Fruit fly (Drosophila melanogaster) whole organism, embryonic: ENCODE measurements around the gene BckdhA.

Experiments
- Atf3 ChIP-seq: fragments of 200-800 bp; sonication (Bioruptor generic); optimal IDR thresholded peaks from 3 replicates; lab custom pipeline; 2016; ENCODE audit warnings: missing biosample characterization, missing genetic modification characterization
- Bteb2 ChIP-seq: fragments of 200-800 bp; sonication (Bioruptor generic); optimal IDR thresholded peaks from 2 replicates; lab custom pipeline; 2016; ENCODE audit warnings: missing biosample characterization, missing genetic modification characterization
- CG11696 ChIP-seq: fragments of 200-800 bp; sonication (Bioruptor generic); IDR thresholded peaks from 2 replicates; pipeline ENCODE4 v1.3.6; 2022; ENCODE audit warnings: missing biosample characterization, missing genetic modification characterization
- CG12299 ChIP-seq: fragments of 200-800 bp; sonication (Bioruptor generic); optimal IDR thresholded peaks from 2 replicates; lab custom pipeline; 2018; ENCODE audit warnings: missing biosample characterization, mild to moderate bottlenecking, missing genetic modification characterization
- CG12391 ChIP-seq: fragments of 200-800 bp; sonication (Bioruptor generic); optimal IDR thresholded peaks from 3 replicates; lab custom pipeline; 2018; ENCODE audit warnings: missing biosample characterization, mild to moderate bottlenecking, missing genetic modification characterization, moderate library complexity
- CG13424 ChIP-seq: fragments of 200-800 bp; sonication (Bioruptor generic); optimal IDR thresholded peaks from 2 replicates; lab custom pipeline; 2019; ENCODE audit warnings: missing biosample characterization, mild to moderate bottlenecking, missing genetic modification characterization, moderate library complexity
- CG13624 ChIP-seq: fragments of 200-800 bp; sonication (Bioruptor generic); optimal IDR thresholded peaks from 2 replicates; lab custom pipeline; 2016; ENCODE audit warnings: missing biosample characterization, missing genetic modification characterization
- CG13894 ChIP-seq: fragments of 200-800 bp; sonication (Bioruptor generic); optimal IDR thresholded peaks from 3 replicates; lab custom pipeline; 2018; ENCODE audit warnings: missing biosample characterization, mild to moderate bottlenecking, missing genetic modification characterization, moderate library complexity
- CG14441 ChIP-seq: fragments of 200-800 bp; sonication (Bioruptor generic); IDR thresholded peaks from 2 replicates; pipeline ENCODE4 v1.3.6; 2022; ENCODE audit warnings: missing biosample characterization, missing genetic modification characterization
- CG15514 ChIP-seq: fragments of 200-800 bp; sonication (Bioruptor generic); optimal IDR thresholded peaks from 3 replicates; lab custom pipeline; 2017; ENCODE audit warnings: missing biosample characterization, missing genetic modification characterization, mild to moderate bottlenecking, moderate library complexity, missing genetic modification reagents
- CG1602 ChIP-seq: fragments of 200-800 bp; sonication (Bioruptor generic); optimal IDR thresholded peaks from 3 replicates; lab custom pipeline; 2016; ENCODE audit warnings: missing biosample characterization, missing genetic modification characterization
- CG1647 ChIP-seq: fragments of 200-800 bp; sonication (Bioruptor generic); optimal IDR thresholded peaks from 3 replicates; lab custom pipeline; 2016; ENCODE audit warnings: missing biosample characterization, missing genetic modification characterization
- CG17186 ChIP-seq: fragments of 200-800 bp; sonication (Bioruptor generic); optimal IDR thresholded peaks from 3 replicates; lab custom pipeline; 2017; ENCODE audit warnings: missing biosample characterization, missing genetic modification reagents, missing genetic modification characterization
- CG2116 ChIP-seq: fragments of 200-800 bp; sonication (Bioruptor generic); optimal IDR thresholded peaks from 3 replicates; lab custom pipeline; 2018; ENCODE audit warnings: missing biosample characterization, mild to moderate bottlenecking, missing genetic modification characterization
- CG30403 ChIP-seq: fragments of 200-800 bp; sonication (Bioruptor generic); optimal IDR thresholded peaks from 3 replicates; lab custom pipeline; 2016; ENCODE audit warnings: missing biosample characterization, missing genetic modification characterization
- CG3163 ChIP-seq: fragments of 200-800 bp; sonication (Bioruptor generic); optimal IDR thresholded peaks from 3 replicates; lab custom pipeline; 2016; ENCODE audit warnings: missing biosample characterization, missing genetic modification characterization
- CG3847 ChIP-seq: fragments of 200-800 bp; sonication (Bioruptor generic); IDR thresholded peaks from 2 replicates; pipeline ENCODE4 v1.3.6; 2022; ENCODE audit warnings: missing biosample characterization, missing genetic modification characterization
- CG7372 ChIP-seq: fragments of 200-800 bp; sonication (Bioruptor generic); IDR thresholded peaks from 2 replicates; pipeline ENCODE4 v1.3.6; 2022; ENCODE audit warnings: missing biosample characterization, missing genetic modification characterization
- CG8290 ChIP-seq, 3 experiments: fragments of 200-800 bp; sonication (Bioruptor generic); optimal IDR thresholded peaks; 2 replicates each; lab custom pipeline; 2016 to 2019; ENCODE audit warnings: missing biosample characterization in 3 of 3, missing genetic modification characterization in 3 of 3, mild to moderate bottlenecking in 2 of 3, moderate library complexity in 1 of 3
- CG9727 ChIP-seq: fragments of 200-800 bp; sonication (Bioruptor generic); optimal IDR thresholded peaks from 3 replicates; lab custom pipeline; 2017; ENCODE audit warnings: missing biosample characterization, mild to moderate bottlenecking, missing genetic modification characterization
- Drgx ChIP-seq: fragments of 200-800 bp; sonication (Bioruptor generic); IDR thresholded peaks from 2 replicates; pipeline ENCODE4 v1.3.6; 2022; ENCODE audit warnings: missing biosample characterization, missing genetic modification characterization
- Fer1 ChIP-seq: fragments of 200-800 bp; sonication (Bioruptor generic); optimal IDR thresholded peaks from 2 replicates; lab custom pipeline; 2017; ENCODE audit warnings: missing biosample characterization, mild to moderate bottlenecking, missing genetic modification characterization
- Hr39 ChIP-seq: fragments of >200 bp; optimal IDR thresholded peaks from 2 replicates; lab custom pipeline; 2017
- Hsf ChIP-seq: fragments of 200-800 bp; sonication (Bioruptor generic); optimal IDR thresholded peaks from 3 replicates; lab custom pipeline; 2016; ENCODE audit warnings: missing biosample characterization, missing genetic modification characterization
- Ptx1 ChIP-seq: fragments of 200-800 bp; sonication (Bioruptor generic); IDR thresholded peaks from 2 replicates; pipeline ENCODE4 v1.3.6; 2022; ENCODE audit warnings: missing biosample characterization, missing genetic modification characterization
- Side ChIP-seq: fragments of 200-800 bp; sonication (Bioruptor generic); optimal IDR thresholded peaks from 2 replicates; lab custom pipeline; 2016; ENCODE audit warnings: missing biosample characterization, missing genetic modification characterization
- Sry-β ChIP-seq: fragments of 200-800 bp; sonication (Bioruptor generic); optimal IDR thresholded peaks from 2 replicates; lab custom pipeline; 2018; ENCODE audit warnings: missing biosample characterization, mild to moderate bottlenecking, missing genetic modification characterization, moderate library complexity
- Sry-δ ChIP-seq: fragments of 200-800 bp; sonication (Bioruptor generic); optimal IDR thresholded peaks from 2 replicates; lab custom pipeline; 2016; ENCODE audit warnings: missing biosample characterization, missing genetic modification characterization
- Taf1 ChIP-seq: fragments of 200-800 bp; sonication (Bioruptor generic); IDR thresholded peaks from 2 replicates; pipeline ENCODE4 v1.3.6; 2022; ENCODE audit warnings: missing biosample characterization, missing genetic modification characterization
- YL-1 ChIP-seq: fragments of 200-800 bp; sonication (Bioruptor generic); optimal IDR thresholded peaks from 3 replicates; lab custom pipeline; 2017; ENCODE audit warnings: missing biosample characterization, mild to moderate bottlenecking, missing genetic modification characterization
- chm ChIP-seq: fragments of 200-800 bp; sonication (Bioruptor generic); IDR thresholded peaks from 2 replicates; pipeline ENCODE4 v1.3.6; 2022; ENCODE audit warnings: missing biosample characterization, missing genetic modification characterization
- chn ChIP-seq: fragments of 200-800 bp; sonication (Bioruptor generic); optimal IDR thresholded peaks from 2 replicates; lab custom pipeline; 2016; ENCODE audit warnings: missing biosample characterization, missing genetic modification characterization
- crp ChIP-seq, 2 experiments: fragments of 200-800 bp; sonication (Bioruptor generic); optimal IDR thresholded peaks; 2 replicates in 1 of 2; 3 replicates in 1 of 2; lab custom pipeline; 2017; ENCODE audit warnings: missing biosample characterization in 2 of 2, missing genetic modification characterization in 2 of 2, mild to moderate bottlenecking in 1 of 2, moderate library complexity in 1 of 2
- dimm ChIP-seq: fragments of 200-800 bp; sonication (Bioruptor generic); IDR thresholded peaks from 2 replicates; pipeline ENCODE4 v1.3.6; 2022; ENCODE audit warnings: missing biosample characterization, missing genetic modification characterization
- ewg ChIP-seq: fragments of 200-800 bp; sonication (Bioruptor generic); optimal IDR thresholded peaks from 3 replicates; lab custom pipeline; 2017; ENCODE audit warnings: mild to moderate bottlenecking, missing biosample characterization, missing genetic modification reagents, missing genetic modification characterization
- eyg ChIP-seq: fragments of 200-800 bp; sonication (Bioruptor generic); optimal IDR thresholded peaks from 3 replicates; lab custom pipeline; 2016; ENCODE audit warnings: missing biosample characterization, missing genetic modification characterization
- fd102C ChIP-seq: fragments of 200-800 bp; sonication (Bioruptor generic); optimal IDR thresholded peaks from 2 replicates; lab custom pipeline; 2018; ENCODE audit warnings: missing biosample characterization, mild to moderate bottlenecking, missing genetic modification characterization, moderate library complexity
- fru ChIP-seq: fragments of >200 bp; optimal IDR thresholded peaks from 2 replicates; lab custom pipeline; 2017
- fu2 ChIP-seq: fragments of 200-800 bp; sonication (Bioruptor generic); optimal IDR thresholded peaks from 2 replicates; lab custom pipeline; 2016; ENCODE audit warnings: missing biosample characterization, missing genetic modification characterization
- grn ChIP-seq: fragments of 200-800 bp; sonication (Bioruptor generic); optimal IDR thresholded peaks from 3 replicates; lab custom pipeline; 2017; ENCODE audit warnings: missing biosample characterization, missing genetic modification characterization
- gsb-n ChIP-seq: fragments of 200-800 bp; sonication (Bioruptor generic); optimal IDR thresholded peaks from 3 replicates; lab custom pipeline; 2018; ENCODE audit warnings: missing biosample characterization, mild to moderate bottlenecking, missing genetic modification characterization
- hb ChIP-seq: fragments of 200-800 bp; sonication (Bioruptor generic); IDR thresholded peaks from 3 replicates; pipeline ENCODE4 v1.3.6; 2022; ENCODE audit warnings: missing biosample characterization, missing genetic modification characterization; ENCODE audit not compliant: partially characterized antibody
- luna ChIP-seq: fragments of 200-800 bp; sonication (Bioruptor generic); optimal IDR thresholded peaks from 2 replicates; lab custom pipeline; 2016; ENCODE audit warnings: missing biosample characterization, missing genetic modification characterization
- nerfin-2 ChIP-seq: fragments of 200-800 bp; sonication (Bioruptor generic); IDR thresholded peaks from 2 replicates; pipeline ENCODE4 v1.3.6; 2022; ENCODE audit warnings: missing biosample characterization, missing genetic modification characterization; ENCODE audit not compliant: partially characterized antibody
- p53 ChIP-seq: fragments of 200-800 bp; sonication (Bioruptor generic); optimal IDR thresholded peaks from 2 replicates; lab custom pipeline; 2016; ENCODE audit warnings: missing biosample characterization, missing genetic modification characterization
- pho ChIP-seq: fragments of 200-800 bp; sonication (Bioruptor generic); optimal IDR thresholded peaks from 2 replicates; lab custom pipeline; 2016; ENCODE audit warnings: missing biosample characterization, missing genetic modification characterization
- ttk ChIP-seq: fragments of 200-800 bp; sonication (Bioruptor generic); IDR thresholded peaks from 2 replicates; pipeline ENCODE4 v2.1.2; 2022; ENCODE audit warnings: missing biosample characterization, missing genetic modification characterization
- tx ChIP-seq: fragments of 200-800 bp; sonication (Bioruptor generic); optimal IDR thresholded peaks from 2 replicates; lab custom pipeline; 2016; ENCODE audit warnings: missing biosample characterization, missing genetic modification characterization

The BckdhA gene

dm6 chr3R:9586663-9587248, 31.2 kb downstream of the BckdhA start, which contains the start of gene P58IPK (continued):
- TF ChIP-seq CG14441 (peak; percentile 77), Ptx1 (GFP tag; lab: Robert Waterston, UW) (peak; percentile 52)

- TF ChIP-seq fu2 (GFP tag; lab: Kevin White, UChicago) (peak; percentile 13), tx (GFP tag; lab: Kevin White, UChicago) (peak; percentile 38), ewg (peak; percentile 80), CG17186 (GFP tag; lab: Kevin White, UChicago) (peak; percentile 77), CG7372 (no peak), Atf3 (GFP tag; lab: Kevin White, UChicago) (peak; percentile 85), CG3847 (GFP tag; lab: Robert Waterston, UW) (no peak), CG8290 (GFP tag; optimal IDR thresholded peaks at IDR 0.05; lab: Kevin White, UChicago) (peak; percentile 78), CG8290 (tag; optimal IDR thresholded peaks at IDR 0.05; lab: Kevin White, UChicago) (peak; percentile 10 to 75), Sry-δ (GFP tag; lab: Kevin White, UChicago) (peak; percentile 99), fru (lab: Kevin White, UChicago) (no peak), dimm (GFP tag; lab: Robert Waterston, UW) (no peak), Hr39 (no peak), gsb-n (tag; lab: Kevin White, UChicago) (peak; percentile 66), luna (GFP tag; lab: Kevin White, UChicago) (no peak), fd102C (GFP tag; lab: Kevin White, UChicago) (no peak), CG3163 (GFP tag; lab: Kevin White, UChicago) (peak; percentile 47), CG2116 (GFP tag; lab: Kevin White, UChicago) (peak; percentile 92), CG13894 (peak; percentile 70), YL-1 (GFP tag; lab: Kevin White, UChicago) (peak; percentile 70), eyg (peak; percentile 15), ttk (GFP tag; lab: Robert Waterston, UW) (no peak), CG12391 (tag; lab: Kevin White, UChicago) (peak; percentile 57), CG9727 (GFP tag; lab: Kevin White, UChicago) (peak; percentile 28), CG30403 (peak; percentile 65), chn (peak; percentile 63), p53 (GFP tag; lab: Kevin White, UChicago) (no peak), CG1647 (peak; percentile 17), Side (GFP tag; lab: Kevin White, UChicago) (peak; percentile 20), CG13424 (tag; lab: Kevin White, UChicago) (peak; percentile 40), CG11696 (GFP tag; lab: Robert Waterston, UW) (no peak), Taf1 (GFP tag; lab: Robert Waterston, UW) (no peak), CG12299 (tag; lab: Kevin White, UChicago) (peak; percentile 21), pho (GFP tag; lab: Kevin White, UChicago) (peak; percentile 65), grn (peak; percentile 5), hb (GFP tag; lab: Robert Waterston, UW) (no peak), Fer1 (peak; percentile 48), Bteb2 (GFP tag; lab: Kevin White, UChicago) (peak; percentile 56), chm (no peak), CG1602 (GFP tag; lab: Kevin White, UChicago) (peak; percentile 31), CG15514 (GFP tag; lab: Kevin White, UChicago) (peak; percentile 80), CG13624 (GFP tag; lab: Kevin White, UChicago) (peak; percentile 79), Sry-β (GFP tag; lab: Kevin White, UChicago) (peak; percentile 30), crp (GFP tag; optimal IDR thresholded peaks at IDR 0.05; lab: Kevin White, UChicago) (peak in 1 of 2 experiments; percentile 66), Hsf (GFP tag; lab: Kevin White, UChicago) (peak; percentile 55), nerfin-2 (GFP tag; lab: Robert Waterston, UW) (no peak), Drgx (no peak)
Measured at dm6 chr3R:9590952-9591532, 35.5 kb downstream of the BckdhA start, which contains the start of the genes bocks and CG8312. bocks (minus strand) TSS chr3R:9591002. CG8312 (plus strand) TSS chr3R:9591309.
